Fruit fly (Drosophila melanogaster) S2 (cell line): ENCODE measurements around the gene CG3625.

Experiments
- CG8478 ChIP-seq: fragments of >200 bp; optimal IDR thresholded peaks from 2 replicates; lab custom pipeline; 2018
- CTCF ChIP-seq, 2 experiments: fragments of >200 bp; optimal IDR thresholded peaks; 2 replicates each; lab custom pipeline; 2018

CG3625 gene

dm6 chr2L:291657-292056, at the start of gene CG3625:
CG3625 (minus strand) TSS chr2L:291795.
- no peak for TF ChIP-seq CTCF (optimal IDR thresholded peaks at IDR 0.05; lab: Kevin White, UChicago)

dm6 chr2L:332235-332634, 40.6 kb upstream of the CG3625 start, which contains the start of gene CG31921:
CG31921 (minus strand) TSS chr2L:332335.
- no peak for TF ChIP-seq CG8478
- no peak for TF ChIP-seq CTCF (optimal IDR thresholded peaks at IDR 0.05; lab: Kevin White, UChicago)

DNA sequence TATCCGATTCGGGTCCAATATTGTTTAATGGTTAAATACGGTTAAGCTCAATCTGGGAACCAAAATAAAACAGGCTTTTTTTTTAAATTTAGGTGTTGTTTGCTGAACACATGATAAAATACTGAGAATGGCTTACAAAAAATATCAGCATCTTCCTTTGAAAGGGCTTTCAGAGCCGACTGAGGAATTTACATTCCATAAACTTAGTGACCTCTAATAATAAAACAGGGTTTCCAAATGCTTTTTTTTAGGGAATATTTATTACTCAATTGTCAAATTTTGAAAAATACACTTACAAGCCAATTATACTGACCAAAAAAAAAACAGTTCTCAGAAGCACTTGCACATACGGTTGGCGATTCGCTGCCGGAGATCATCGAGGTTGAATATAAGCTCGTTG, 38.1 kb upstream of the CG3625 start, which contains the start of gene CG43755:
CG43755 (minus strand) TSS at position 101 of the 400 bp plus-strand sequence.
- TF ChIP-seq CTCF (optimal IDR thresholded peaks at IDR 0.05; lab: Kevin White, UChicago) (no peak), CG8478 (no peak)

- TF ChIP-seq CTCF (optimal IDR thresholded peaks at IDR 0.05; lab: Kevin White, UChicago), result no peak
- TF ChIP-seq CG8478, result no peak
Observed at dm6 chr2L:322915-323314, 31.3 kb upstream of the CG3625 start.

dm6 chr2L:321793-322192, 30.2 kb upstream of the CG3625 start, which contains the start of gene CG33127:
CG33127 (plus strand) TSS chr2L:322101.
- TF ChIP-seq CTCF (optimal IDR thresholded peaks at IDR 0.05; lab: Kevin White, UChicago) (no peak), CG8478 (no peak)

- no peak for TF ChIP-seq CG8478
- no peak for TF ChIP-seq CTCF (optimal IDR thresholded peaks at IDR 0.05; lab: Kevin White, UChicago)
Observed at dm6 chr2L:321148-321547, 29.6 kb upstream of the CG3625 start, which contains the start of gene CG11911. CG11911 (minus strand) TSS chr2L:321248.

dm6 chr2L:319745-320144, 28.1 kb upstream of the CG3625 start:
- TF ChIP-seq CG8478 (no peak), CTCF (optimal IDR thresholded peaks at IDR 0.05; lab: Kevin White, UChicago) (no peak)

DNA sequence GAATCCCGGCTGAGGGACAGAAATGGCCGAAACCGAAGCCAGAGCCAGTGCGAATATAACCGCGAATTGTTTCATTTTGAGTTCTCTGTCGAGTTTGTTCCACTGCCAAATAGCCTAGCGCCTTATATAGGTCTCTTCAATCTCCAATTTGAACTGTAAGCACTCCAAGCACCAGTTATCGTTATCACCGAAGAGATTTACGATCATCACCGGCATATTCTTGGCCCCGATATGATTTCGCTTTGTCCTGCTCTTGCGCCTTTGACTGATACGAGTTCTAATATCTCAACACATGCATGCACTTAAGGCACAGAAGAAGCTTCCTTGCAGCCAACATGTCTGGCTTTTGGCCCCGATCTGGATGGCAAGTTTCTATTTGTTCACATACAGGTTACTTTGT, 27.6 kb upstream of the CG3625 start, which contains the start of gene CG11912:
CG11912 (minus strand) TSS at position 101 of the 400 bp plus-strand sequence.
- no peak for TF ChIP-seq CG8478
- no peak for TF ChIP-seq CTCF (optimal IDR thresholded peaks at IDR 0.05; lab: Kevin White, UChicago)

dm6 chr2L:309812-310431, 18.3 kb upstream of the CG3625 start:
- no peak for TF ChIP-seq CG8478
- no peak for TF ChIP-seq CTCF (optimal IDR thresholded peaks at IDR 0.05; lab: Kevin White, UChicago)

DNA sequence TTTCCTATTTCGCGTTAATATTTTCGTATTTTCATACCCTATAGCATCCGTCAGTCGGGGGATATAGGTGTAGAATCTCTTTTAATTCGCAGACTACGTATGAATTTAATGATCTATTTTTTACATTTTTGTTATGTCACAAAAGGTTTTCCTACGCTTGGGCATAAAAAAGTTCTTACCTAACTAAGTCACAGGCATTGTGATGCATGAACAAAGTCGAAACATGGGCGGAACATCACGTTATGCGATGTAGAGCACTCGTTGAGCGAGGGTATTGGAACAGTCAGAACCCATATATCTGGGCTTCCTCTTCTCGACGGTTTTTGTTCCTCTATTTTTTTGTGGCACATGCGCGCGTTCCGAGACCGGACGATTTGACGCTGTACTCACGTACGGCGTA, 17.6 kb upstream of the CG3625 start:
- TF ChIP-seq CTCF (optimal IDR thresholded peaks at IDR 0.05; lab: Kevin White, UChicago), result no peak
- TF ChIP-seq CG8478, result no peak

DNA sequence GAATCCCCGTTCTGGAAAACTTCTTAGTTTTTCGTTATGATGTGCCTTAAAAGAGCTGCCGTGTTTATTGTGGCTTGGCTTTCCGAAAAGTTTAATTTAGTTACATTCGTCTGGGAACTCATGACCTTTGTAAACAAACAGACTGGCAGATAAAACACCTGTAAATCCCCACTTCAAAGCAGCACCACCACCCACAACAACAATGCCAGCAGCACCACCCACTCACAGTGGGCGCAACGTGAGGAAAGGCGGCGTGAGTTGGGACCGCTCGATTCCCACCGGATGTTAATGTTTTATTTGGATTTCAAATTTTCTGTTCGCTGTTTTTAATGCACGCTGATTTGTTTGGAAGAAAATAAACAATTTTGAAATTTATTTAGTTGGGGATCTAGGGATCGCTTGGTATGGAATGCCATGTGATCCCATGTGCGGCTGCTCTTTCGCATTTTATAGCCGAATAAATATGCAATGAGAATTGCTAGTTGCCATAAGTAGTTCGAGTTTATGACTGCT, 16.7 kb upstream of the CG3625 start:
- TF ChIP-seq CG8478 (no peak), CTCF (optimal IDR thresholded peaks at IDR 0.05; lab: Kevin White, UChicago) (no peak)

DNA sequence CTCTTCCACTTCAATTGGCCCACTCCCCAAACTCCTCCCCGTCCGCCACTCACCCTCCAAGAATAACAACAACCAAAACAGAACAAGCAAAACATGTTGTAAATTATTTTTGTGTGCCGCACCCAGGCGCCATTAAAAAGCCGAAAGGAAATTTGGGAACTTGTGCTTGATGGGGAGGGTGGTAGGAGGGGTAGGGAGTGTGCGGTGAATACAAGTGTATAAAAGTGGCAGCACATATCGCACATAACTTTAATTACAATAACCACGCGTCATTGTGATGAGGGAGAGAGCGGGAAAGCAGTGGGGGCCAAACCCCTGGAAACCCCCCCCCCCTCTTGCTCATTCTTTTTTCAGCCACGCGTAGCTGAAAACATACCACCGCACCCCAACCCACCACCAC, 15.5 kb upstream of the CG3625 start:
- no peak for TF ChIP-seq CTCF (optimal IDR thresholded peaks at IDR 0.05; lab: Kevin White, UChicago)

dm6 chr2L:306188-306927, 14.8 kb upstream of the CG3625 start:
- TF ChIP-seq CG8478 (no peak), CTCF (optimal IDR thresholded peaks at IDR 0.05; lab: Kevin White, UChicago) (no peak)

- TF ChIP-seq CTCF (optimal IDR thresholded peaks at IDR 0.05; lab: Kevin White, UChicago) (no peak), CG8478 (no peak)
Observed at dm6 chr2L:305646-306045, 14.1 kb upstream of the CG3625 start, which contains the start of gene Plc21C. Plc21C (plus strand) TSS chr2L:305935.

DNA sequence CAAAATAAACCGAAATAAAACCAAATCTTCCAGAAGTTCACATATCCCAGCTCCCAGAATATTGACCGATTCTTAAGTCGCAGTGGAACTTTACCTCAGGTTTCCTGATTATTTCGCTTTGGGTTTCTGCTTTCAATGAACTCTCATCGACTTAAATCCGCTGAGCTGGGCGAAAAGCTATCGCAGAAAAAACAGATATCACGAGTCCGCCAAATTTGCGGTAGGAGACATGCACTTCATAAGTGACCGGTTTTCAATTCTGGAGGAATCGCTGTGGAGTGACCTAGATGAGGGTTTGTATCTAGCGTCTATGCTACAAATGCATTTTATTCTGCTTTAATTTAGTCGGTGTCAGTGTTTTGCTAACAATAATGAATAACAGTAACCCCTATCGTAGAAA, 13.6 kb upstream of the CG3625 start:
- TF ChIP-seq CG8478 (no peak), CTCF (optimal IDR thresholded peaks at IDR 0.05; lab: Kevin White, UChicago) (no peak)
